Worm (Caenorhabditis elegans) whole organism, late embryonic: ENCODE results near the gene fbxb-47.

Source experiments
- K09A11.1 ChIP-seq: sonication (generic microtip); optimal IDR thresholded peaks from 2 replicates; lab custom pipeline; 2017; ENCODE audit warnings: antibody characterized with exemption, mild to moderate bottlenecking, missing genetic modification characterization, missing compliant biosample characterization; ENCODE audit not compliant: insufficient read depth
- ahr-1 ChIP-seq: sonication (generic microtip); optimal IDR thresholded peaks from 2 replicates; lab custom pipeline; 2016; ENCODE audit warnings: missing genetic modification characterization, missing compliant biosample characterization
- ama-1 ChIP-seq: fragments of 150-350 bp; optimal IDR thresholded peaks from 2 replicates; lab custom pipeline; 2014
- ceh-14 ChIP-seq: sonication (generic microtip); optimal IDR thresholded peaks from 2 replicates; lab custom pipeline; 2016; ENCODE audit warnings: missing genotype, missing genetic modification characterization, missing compliant biosample characterization
- ceh-34 ChIP-seq: sonication (generic microtip); optimal IDR thresholded peaks from 2 replicates; lab custom pipeline; 2016; ENCODE audit warnings: mild to moderate bottlenecking, missing genetic modification characterization, missing compliant biosample characterization
- ceh-9 ChIP-seq: sonication (generic microtip); optimal IDR thresholded peaks from 2 replicates; lab custom pipeline; 2016; ENCODE audit warnings: mild to moderate bottlenecking, missing genetic modification characterization, inconsistent platforms, missing compliant biosample characterization
- dve-1 ChIP-seq: sonication (generic microtip); optimal IDR thresholded peaks from 2 replicates; lab custom pipeline; 2017; ENCODE audit warnings: antibody characterized with exemption, mild to moderate bottlenecking, missing genetic modification characterization, missing compliant biosample characterization
- elt-2 ChIP-seq: sonication (generic microtip); optimal IDR thresholded peaks from 2 replicates; lab custom pipeline; 2016; ENCODE audit warnings: missing genetic modification reagents, missing genetic modification characterization, missing compliant biosample characterization
- ets-4 ChIP-seq: sonication (generic microtip); optimal IDR thresholded peaks from 2 replicates; lab custom pipeline; 2016; ENCODE audit warnings: missing genetic modification characterization, missing compliant biosample characterization
- fax-1 ChIP-seq: sonication (generic microtip); optimal IDR thresholded peaks from 2 replicates; lab custom pipeline; 2016; ENCODE audit warnings: missing genotype, missing genetic modification characterization, missing compliant biosample characterization
- lim-6 ChIP-seq: sonication (generic microtip); optimal IDR thresholded peaks from 2 replicates; lab custom pipeline; 2016; ENCODE audit warnings: missing genetic modification characterization, missing compliant biosample characterization
- lin-11 ChIP-seq: fragments of 200-800 bp; sonication (Bioruptor generic); optimal IDR thresholded peaks from 2 replicates; lab custom pipeline; 2018; ENCODE audit warnings: mild to moderate bottlenecking, missing genetic modification characterization, missing compliant biosample characterization
- mec-3 ChIP-seq: sonication (generic microtip); optimal IDR thresholded peaks from 2 replicates; lab custom pipeline; 2016; ENCODE audit warnings: borderline replicate concordance, missing genetic modification characterization, missing compliant biosample characterization
- nfya-1 ChIP-seq: sonication (generic microtip); optimal IDR thresholded peaks from 2 replicates; lab custom pipeline; 2017; ENCODE audit warnings: missing genetic modification characterization, mild to moderate bottlenecking, missing compliant biosample characterization, antibody characterized with exemption, moderate library complexity
- nhr-232 ChIP-seq: sonication (generic microtip); optimal IDR thresholded peaks from 2 replicates; lab custom pipeline; 2016; ENCODE audit warnings: missing genetic modification characterization, missing compliant biosample characterization
- odd-2 ChIP-seq: sonication (generic microtip); optimal IDR thresholded peaks from 2 replicates; lab custom pipeline; 2017; ENCODE audit warnings: antibody characterized with exemption, mild to moderate bottlenecking, missing genetic modification characterization, missing compliant biosample characterization
- pag-3 ChIP-seq: sonication (generic microtip); optimal IDR thresholded peaks from 2 replicates; lab custom pipeline; 2016; ENCODE audit warnings: missing compliant biosample characterization, missing genetic modification characterization, borderline replicate concordance
- pat-9 ChIP-seq: fragments of 200-800 bp; sonication (Bioruptor generic); optimal IDR thresholded peaks from 2 replicates; lab custom pipeline; 2018; ENCODE audit warnings: mild to moderate bottlenecking, missing genetic modification characterization, moderate library complexity, missing compliant biosample characterization
- pax-1 ChIP-seq: fragments of 150-350 bp; optimal IDR thresholded peaks from 2 replicates; lab custom pipeline; 2014; ENCODE audit warnings: missing biosample characterization, missing genetic modification characterization
- pha-4 ChIP-seq: fragments of 150-350 bp; optimal IDR thresholded peaks from 2 replicates; lab custom pipeline; 2018; ENCODE audit warnings: missing biosample characterization, missing genetic modification reagents, missing genetic modification characterization
- rnt-1 ChIP-seq: sonication (generic microtip); optimal IDR thresholded peaks from 2 replicates; lab custom pipeline; 2016; ENCODE audit warnings: missing genetic modification characterization, missing compliant biosample characterization
- sox-4 ChIP-seq: sonication (generic microtip); optimal IDR thresholded peaks from 2 replicates; lab custom pipeline; 2017; ENCODE audit warnings: mild to moderate bottlenecking, missing genetic modification characterization, inconsistent platforms, missing compliant biosample characterization
- syd-9 ChIP-seq: sonication (generic microtip); optimal IDR thresholded peaks from 2 replicates; lab custom pipeline; 2016; ENCODE audit warnings: mild to moderate bottlenecking, missing genetic modification characterization, moderate library complexity, missing compliant biosample characterization
- tbx-2 ChIP-seq: sonication (generic microtip); optimal IDR thresholded peaks from 2 replicates; lab custom pipeline; 2016; ENCODE audit warnings: missing genetic modification characterization, missing compliant biosample characterization
- ttx-3 ChIP-seq: sonication (generic microtip); optimal IDR thresholded peaks from 2 replicates; lab custom pipeline; 2016; ENCODE audit warnings: missing genetic modification reagents, missing genetic modification characterization, missing compliant biosample characterization
- unc-3 ChIP-seq, 2 experiments: fragments of 200-800 bp in 1 of 2; sonication (Bioruptor generic) in 1 of 2; sonication (generic microtip) in 1 of 2; conservative IDR thresholded peaks in 1 of 2; optimal IDR thresholded peaks in 1 of 2; 2 replicates each; pipeline versions ENCODE4 v1.3.6 to Lab custom; 2016 to 2022; ENCODE audit warnings: missing compliant biosample characterization in 2 of 2, missing genetic modification characterization in 2 of 2, missing genetic modification reagents in 1 of 2
- unc-55 ChIP-seq: sonication (generic microtip); optimal IDR thresholded peaks from 2 replicates; lab custom pipeline; 2017; ENCODE audit warnings: missing biosample characterization, missing genetic modification reagents, missing genetic modification characterization
- unc-86 ChIP-seq: sonication (generic microtip); optimal IDR thresholded peaks from 2 replicates; lab custom pipeline; 2016; ENCODE audit warnings: missing genetic modification characterization, missing compliant biosample characterization

fbxb-47 gene

DNA sequence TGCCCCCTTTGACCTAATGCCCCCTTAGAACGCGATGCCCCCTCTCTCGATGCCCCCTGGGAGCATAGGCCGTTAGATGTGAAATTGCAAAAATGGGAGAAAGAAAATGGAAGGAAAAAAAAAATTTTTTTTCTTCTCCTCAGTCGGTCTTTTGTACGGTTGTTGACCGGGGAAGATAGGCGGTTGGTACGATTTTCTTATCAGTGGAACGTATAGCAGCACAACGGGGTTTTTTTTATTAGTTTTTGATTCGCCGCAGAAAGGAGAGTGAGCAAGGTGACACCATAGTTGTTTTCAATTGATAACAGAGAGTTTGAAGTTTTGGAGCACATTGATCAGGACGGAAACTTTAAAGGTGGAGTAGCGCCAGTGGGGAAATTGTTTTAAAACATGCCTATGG is 43.5 kb downstream of the fbxb-47 start:
- TF ChIP-seq elt-2 (tag; lab: Kevin White, UChicago): peak; percentile 16

DNA sequence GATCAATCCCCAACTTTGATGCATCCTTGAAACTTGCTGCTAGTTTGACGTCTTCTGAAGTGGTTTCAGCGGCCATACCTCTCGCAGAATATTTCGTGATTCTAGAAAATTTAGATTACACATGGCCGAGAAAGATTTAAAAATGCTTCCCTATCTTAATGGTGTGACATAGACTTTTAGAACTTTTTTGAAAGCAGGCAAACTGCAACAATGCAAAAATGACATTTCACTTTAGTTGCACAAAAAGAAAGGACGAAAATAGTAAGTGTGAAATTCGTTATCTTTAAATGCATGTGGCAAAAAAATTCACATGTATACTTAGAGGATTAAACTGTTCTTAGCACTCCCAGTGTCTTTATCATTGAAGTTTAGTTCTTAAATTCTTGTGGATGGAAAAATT is 46.1 kb downstream of the fbxb-47 start, which contains the start of gene ZC204.12:
Gene ZC204.12 (minus strand): TSS at position 101 of the 400 bp plus-strand sequence.
- no peak for TF ChIP-seq dve-1 (tag; lab: Kevin White, UChicago)
- no peak for TF ChIP-seq nfya-1 (tag; lab: Kevin White, UChicago)
- TF ChIP-seq rnt-1: no peak
- TF ChIP-seq sox-4 (tag; lab: Kevin White, UChicago): no peak
- TF ChIP-seq nhr-232: no peak
- no peak for TF ChIP-seq fax-1 (tag; lab: Kevin White, UChicago)
- no peak for TF ChIP-seq unc-3 (GFP tag; conservative IDR thresholded peaks at IDR 0.05; lab: Robert Waterston, UW)
- TF ChIP-seq unc-3 (tag; optimal IDR thresholded peaks at IDR 0.05; lab: Kevin White, UChicago): no peak
- TF ChIP-seq ceh-9: no peak

DNA sequence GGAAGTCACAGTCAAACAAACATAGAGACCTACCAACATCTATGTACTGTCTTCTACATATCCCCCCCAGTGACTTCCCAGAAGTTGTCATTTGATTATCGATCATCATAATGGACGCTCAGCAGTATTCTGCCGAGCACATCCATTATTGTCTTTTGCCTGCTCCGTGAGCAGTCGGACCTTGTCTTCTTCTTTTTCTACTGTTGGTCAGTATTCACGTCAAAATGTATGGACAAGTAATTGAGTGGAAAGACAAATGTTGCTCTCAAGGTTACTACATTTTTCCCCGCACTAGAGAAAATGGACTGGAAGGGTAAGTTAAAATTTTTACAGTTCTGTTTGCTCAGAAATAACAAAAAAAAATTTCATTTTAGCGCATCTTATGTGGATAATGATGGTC is 48.3 kb downstream of the fbxb-47 start, which contains the start of gene btb-12:
Gene btb-12 (plus strand): TSS at position 301 of the 400 bp plus-strand sequence.
- TF ChIP-seq lim-6 (no peak), odd-2 (tag; lab: Kevin White, UChicago) (no peak), ahr-1 (tag; lab: Kevin White, UChicago) (no peak), ttx-3 (tag; lab: Kevin White, UChicago) (no peak), K09A11.1 (tag; lab: Kevin White, UChicago) (no peak), mec-3 (tag; lab: Kevin White, UChicago) (no peak), unc-3 (GFP tag; conservative IDR thresholded peaks at IDR 0.05; lab: Robert Waterston, UW) (no peak), unc-3 (tag; optimal IDR thresholded peaks at IDR 0.05; lab: Kevin White, UChicago) (no peak), unc-86 (tag; lab: Kevin White, UChicago) (no peak), ets-4 (no peak), pat-9 (tag; lab: Kevin White, UChicago) (no peak), ama-1 (lab: Kevin White, UChicago) (no peak), lin-11 (tag; lab: Kevin White, UChicago) (no peak), tbx-2 (no peak), syd-9 (tag; lab: Kevin White, UChicago) (no peak), pag-3 (tag; lab: Kevin White, UChicago) (no peak), pax-1 (tag; lab: Kevin White, UChicago) (no peak), ceh-14 (no peak), ceh-34 (tag; lab: Kevin White, UChicago) (no peak), unc-55 (no peak), rnt-1 (no peak)

DNA sequence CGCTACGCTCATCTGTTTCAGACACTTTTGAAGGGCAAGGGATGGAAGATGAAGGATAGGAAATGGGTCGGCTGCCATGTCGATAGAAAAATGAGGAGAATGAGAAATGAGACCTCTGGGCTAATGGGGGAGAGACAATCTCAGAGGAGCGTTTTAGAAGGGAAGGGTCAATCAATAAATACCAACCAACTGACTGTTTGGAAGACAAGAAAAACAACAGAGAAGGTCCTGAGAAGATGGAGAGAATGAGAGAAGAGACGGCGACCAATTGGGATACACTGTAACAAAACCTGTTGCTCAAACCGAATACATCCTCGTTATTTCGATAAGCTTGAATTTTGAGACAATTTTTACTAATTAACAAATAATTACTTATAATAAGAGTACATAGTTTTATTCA is 49.9 kb downstream of the fbxb-47 start, which contains the start of gene fbxb-15:
Gene fbxb-15 (minus strand): TSS at position 101 of the 400 bp plus-strand sequence.
- no peak for TF ChIP-seq ceh-34 (tag; lab: Kevin White, UChicago)
- no peak for TF ChIP-seq sox-4 (tag; lab: Kevin White, UChicago)
- no peak for TF ChIP-seq pha-4 (tag; lab: Kevin White, UChicago)
